Worm (Caenorhabditis elegans) whole organism, L1 larva: ENCODE data around the gene F37A4.5.

Source experiments
- ama-1 ChIP-seq: fragments of 150-350 bp; optimal IDR thresholded peaks from 2 replicates; lab custom pipeline; 2014
- lin-13 ChIP-seq: fragments of 150-350 bp; optimal IDR thresholded peaks from 2 replicates; lab custom pipeline; 2014; ENCODE audit warnings: missing biosample characterization, missing genetic modification reagents, missing genetic modification characterization
- nhr-28 ChIP-seq: fragments of 150-350 bp; optimal IDR thresholded peaks from 2 replicates; lab custom pipeline; 2014; ENCODE audit warnings: missing biosample characterization, missing genetic modification characterization
- pqm-1 ChIP-seq: sonication (generic microtip); optimal IDR thresholded peaks from 3 replicates; lab custom pipeline; 2017; ENCODE audit warnings: missing biosample characterization, missing genetic modification characterization
- tlp-1 ChIP-seq: fragments of 150-350 bp; optimal IDR thresholded peaks from 2 replicates; lab custom pipeline; 2014; ENCODE audit warnings: missing biosample characterization, missing genetic modification characterization
- unc-86 ChIP-seq: sonication (generic microtip); optimal IDR thresholded peaks from 2 replicates; lab custom pipeline; 2016; ENCODE audit warnings: missing genetic modification characterization, missing compliant biosample characterization
- unc-98 ChIP-seq: fragments of 200-800 bp; sonication (Bioruptor generic); IDR thresholded peaks from 2 replicates; pipeline ENCODE4 v1.3.6; 2022; ENCODE audit warnings: missing genetic modification characterization, missing compliant biosample characterization
- ztf-11 ChIP-seq, 2 experiments: sonication (generic microtip); optimal IDR thresholded peaks; 2 replicates each; lab custom pipeline; 2016 to 2017; ENCODE audit warnings: missing genetic modification characterization in 2 of 2, missing biosample characterization in 1 of 2, missing compliant biosample characterization in 1 of 2

DNA sequence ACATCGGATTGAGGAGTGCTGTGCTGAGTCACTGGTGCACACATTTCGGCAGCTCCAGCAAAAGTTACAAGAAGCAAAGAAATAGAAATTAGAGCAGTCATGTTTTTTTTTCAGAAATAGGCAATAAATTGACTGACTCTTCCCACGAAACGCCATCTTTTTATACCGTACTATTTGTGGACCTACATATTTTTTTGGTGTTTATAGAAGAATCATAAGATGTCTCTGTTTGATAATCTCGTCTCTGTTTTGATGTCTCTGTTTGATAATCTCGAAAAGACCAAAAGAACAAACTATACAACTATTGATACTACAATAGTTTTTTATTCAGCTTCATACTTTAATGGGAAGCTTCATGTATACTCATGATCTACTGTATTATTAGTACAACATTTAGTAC is 22.7 kb downstream of the F37A4.5 start, which contains the start of gene Y102E9.3:
- TF ChIP-seq unc-98 (GFP tag; lab: Robert Waterston, UW) (no peak), lin-13 (no peak), unc-86 (tag; lab: Kevin White, UChicago) (no peak), ama-1 (lab: Kevin White, UChicago) (no peak), pqm-1 (tag; lab: Kevin White, UChicago) (no peak), tlp-1 (tag; lab: Kevin White, UChicago) (no peak), nhr-28 (tag; lab: Kevin White, UChicago) (no peak), ztf-11 (tag; optimal IDR thresholded peaks at IDR 0.05; lab: Kevin White, UChicago) (no peak)
